Fruit fly (Drosophila melanogaster) whole organism, embryonic: ENCODE data around the gene CG10165.

Source experiments
- ATbp ChIP-seq: fragments of 200-800 bp; sonication (Bioruptor generic); optimal IDR thresholded peaks from 2 replicates; lab custom pipeline; 2017; ENCODE audit warnings: missing biosample characterization, mild to moderate bottlenecking, missing genetic modification characterization, missing genetic modification reagents
- Adf1 ChIP-seq: fragments of 200-800 bp; sonication (Bioruptor generic); IDR thresholded peaks from 2 replicates; pipeline ENCODE4 v1.3.6; 2022; ENCODE audit warnings: missing biosample characterization, missing genetic modification characterization
- C15 ChIP-seq: fragments of 200-800 bp; sonication (Bioruptor generic); IDR thresholded peaks from 3 replicates; pipeline ENCODE4 v1.3.6; 2022; ENCODE audit warnings: missing biosample characterization, missing genetic modification characterization
- CG10543 ChIP-seq: fragments of 200-800 bp; sonication (Bioruptor generic); optimal IDR thresholded peaks from 3 replicates; lab custom pipeline; 2017; ENCODE audit warnings: missing biosample characterization, mild to moderate bottlenecking, missing genetic modification characterization, moderate library complexity
- CG15269 ChIP-seq: fragments of 200-800 bp; sonication (Bioruptor generic); optimal IDR thresholded peaks from 2 replicates; lab custom pipeline; 2018; ENCODE audit warnings: missing biosample characterization, mild to moderate bottlenecking, missing genetic modification characterization, moderate library complexity
- CG16779 ChIP-seq: fragments of 200-800 bp; sonication (Bioruptor generic); IDR thresholded peaks from 2 replicates; pipeline ENCODE4 v1.3.6; 2022; ENCODE audit warnings: missing biosample characterization, missing genetic modification characterization
- CG16813 ChIP-seq: fragments of 200-800 bp; sonication (Bioruptor generic); IDR thresholded peaks from 3 replicates; pipeline ENCODE4 v1.3.6; 2022; ENCODE audit warnings: missing biosample characterization, missing genetic modification characterization; ENCODE audit not compliant: partially characterized antibody
- CG17359 ChIP-seq: fragments of 200-800 bp; sonication (Bioruptor generic); optimal IDR thresholded peaks from 3 replicates; lab custom pipeline; 2018; ENCODE audit warnings: missing biosample characterization, mild to moderate bottlenecking, missing genetic modification characterization, moderate library complexity
- CG17361 ChIP-seq: fragments of 200-800 bp; sonication (Bioruptor generic); IDR thresholded peaks from 3 replicates; pipeline ENCODE4 v1.3.6; 2022; ENCODE audit warnings: missing biosample characterization, missing genetic modification characterization
- CG17912 ChIP-seq: fragments of 200-800 bp; sonication (Bioruptor generic); optimal IDR thresholded peaks from 2 replicates; lab custom pipeline; 2018; ENCODE audit warnings: missing biosample characterization, mild to moderate bottlenecking, missing genetic modification characterization
- CG1792 ChIP-seq: fragments of 200-800 bp; sonication (Bioruptor generic); optimal IDR thresholded peaks from 2 replicates; lab custom pipeline; 2016; ENCODE audit warnings: missing biosample characterization, missing genetic modification characterization
- CG31224 ChIP-seq: fragments of 200-800 bp; sonication (Bioruptor generic); IDR thresholded peaks from 2 replicates; pipeline ENCODE4 v1.3.6; 2022; ENCODE audit warnings: missing biosample characterization, missing genetic modification characterization
- CG32767 ChIP-seq: fragments of 200-800 bp; sonication (Bioruptor generic); IDR thresholded peaks from 2 replicates; pipeline ENCODE4 v1.3.6; 2022; ENCODE audit warnings: missing biosample characterization, missing genetic modification characterization
- CG34224 ChIP-seq: fragments of 200-800 bp; sonication (Bioruptor generic); IDR thresholded peaks from 3 replicates; pipeline ENCODE4 v1.3.6; 2022; ENCODE audit warnings: missing biosample characterization, missing genetic modification characterization; ENCODE audit not compliant: partially characterized antibody
- CG4360 ChIP-seq: fragments of 200-800 bp; sonication (Bioruptor generic); IDR thresholded peaks from 2 replicates; pipeline ENCODE4 v1.3.6; 2022; ENCODE audit warnings: missing biosample characterization, missing genetic modification characterization
- CG6272 ChIP-seq: fragments of 200-800 bp; sonication (Bioruptor generic); IDR thresholded peaks from 2 replicates; pipeline ENCODE4 v1.3.6; 2022; ENCODE audit warnings: missing biosample characterization, missing genetic modification characterization
- CG8359 ChIP-seq: fragments of 200-800 bp; sonication (Bioruptor generic); optimal IDR thresholded peaks from 2 replicates; lab custom pipeline; 2017; ENCODE audit warnings: missing biosample characterization, mild to moderate bottlenecking, missing genetic modification characterization, borderline replicate concordance
- CG9437 ChIP-seq: fragments of 200-800 bp; sonication (Bioruptor generic); optimal IDR thresholded peaks from 2 replicates; lab custom pipeline; 2018; ENCODE audit warnings: missing biosample characterization, mild to moderate bottlenecking, missing genetic modification characterization
- Dp ChIP-seq: fragments of 200-800 bp; sonication (Bioruptor generic); optimal IDR thresholded peaks from 2 replicates; lab custom pipeline; 2018; ENCODE audit warnings: missing biosample characterization, mild to moderate bottlenecking, missing genetic modification characterization, moderate library complexity
- Gug ChIP-seq: fragments of 200-800 bp; sonication (Bioruptor generic); IDR thresholded peaks from 4 replicates; pipeline ENCODE4 v1.3.6; 2022; ENCODE audit warnings: missing biosample characterization, missing genetic modification characterization
- MTF-1 ChIP-seq: fragments of 200-800 bp; sonication (Bioruptor generic); optimal IDR thresholded peaks from 2 replicates; lab custom pipeline; 2018; ENCODE audit warnings: missing biosample characterization, mild to moderate bottlenecking, missing genetic modification characterization, borderline replicate concordance
- NC2β ChIP-seq: fragments of 200-800 bp; sonication (Bioruptor generic); optimal IDR thresholded peaks from 2 replicates; lab custom pipeline; 2016; ENCODE audit warnings: missing biosample characterization, missing genetic modification characterization
- Nf-YB ChIP-seq: fragments of 200-800 bp; sonication (Bioruptor generic); optimal IDR thresholded peaks from 3 replicates; lab custom pipeline; 2019; ENCODE audit warnings: missing biosample characterization, mild to moderate bottlenecking, missing genetic modification characterization, moderate library complexity
- Opbp ChIP-seq: fragments of 200-800 bp; sonication (Bioruptor generic); IDR thresholded peaks from 3 replicates; pipeline ENCODE4 v1.3.6; 2022; ENCODE audit warnings: missing biosample characterization, missing genetic modification characterization; ENCODE audit not compliant: partially characterized antibody
- PHDP ChIP-seq: fragments of 200-800 bp; sonication (Bioruptor generic); optimal IDR thresholded peaks from 3 replicates; lab custom pipeline; 2018; ENCODE audit warnings: missing biosample characterization, mild to moderate bottlenecking, missing genetic modification characterization, moderate library complexity
- Ptx1 ChIP-seq: fragments of 200-800 bp; sonication (Bioruptor generic); IDR thresholded peaks from 2 replicates; pipeline ENCODE4 v1.3.6; 2022; ENCODE audit warnings: missing biosample characterization, missing genetic modification characterization
- Ravus ChIP-seq: fragments of 200-800 bp; sonication (Bioruptor generic); IDR thresholded peaks from 2 replicates; pipeline ENCODE4 v1.3.6; 2022; ENCODE audit warnings: missing biosample characterization, missing genetic modification characterization
- Spps ChIP-seq: fragments of 200-800 bp; sonication (Bioruptor generic); optimal IDR thresholded peaks from 2 replicates; lab custom pipeline; 2018; ENCODE audit warnings: missing biosample characterization, mild to moderate bottlenecking, missing genetic modification characterization
- al ChIP-seq: fragments of 200-800 bp; sonication (Bioruptor generic); IDR thresholded peaks from 2 replicates; pipeline ENCODE4 v1.3.6; 2022; ENCODE audit warnings: missing biosample characterization, missing genetic modification characterization
- danr ChIP-seq: fragments of 200-800 bp; sonication (Bioruptor generic); IDR thresholded peaks from 2 replicates; pipeline ENCODE4 v1.3.6; 2022; ENCODE audit warnings: missing biosample characterization, missing genetic modification characterization
- dati ChIP-seq: fragments of 200-800 bp; sonication (Bioruptor generic); IDR thresholded peaks from 2 replicates; pipeline ENCODE4 v1.3.6; 2022; ENCODE audit warnings: missing biosample characterization, missing genetic modification characterization
- gcm2 ChIP-seq: fragments of 200-800 bp; sonication (Bioruptor generic); optimal IDR thresholded peaks from 2 replicates; lab custom pipeline; 2016; ENCODE audit warnings: missing biosample characterization, missing genetic modification characterization
- gem ChIP-seq: fragments of 200-800 bp; sonication (Bioruptor generic); optimal IDR thresholded peaks from 2 replicates; lab custom pipeline; 2019; ENCODE audit warnings: missing biosample characterization, mild to moderate bottlenecking, missing genetic modification characterization, moderate library complexity
- grau ChIP-seq: fragments of 200-800 bp; optimal IDR thresholded peaks from 3 replicates; lab custom pipeline; 2019; ENCODE audit warnings: missing biosample characterization, mild to moderate bottlenecking, missing genetic modification characterization, moderate library complexity
- h ChIP-seq: fragments of >200 bp; optimal IDR thresholded peaks from 2 replicates; lab custom pipeline; 2017
- insv ChIP-seq, 2 experiments: fragments of 200-800 bp; sonication (Bioruptor generic); optimal IDR thresholded peaks; 3 replicates each; lab custom pipeline; 2016 to 2018; ENCODE audit warnings: missing biosample characterization in 2 of 2, missing genetic modification characterization in 2 of 2
- inv ChIP-seq: fragments of 200-800 bp; sonication (Bioruptor generic); IDR thresholded peaks from 2 replicates; pipeline ENCODE4 v1.3.6; 2022; ENCODE audit warnings: missing biosample characterization, missing genetic modification characterization; ENCODE audit not compliant: partially characterized antibody
- lbe ChIP-seq: fragments of 200-800 bp; sonication (Bioruptor generic); optimal IDR thresholded peaks from 2 replicates; lab custom pipeline; 2016; ENCODE audit warnings: missing biosample characterization, mild to moderate bottlenecking, missing genetic modification characterization
- lov ChIP-seq, 2 experiments: fragments of 200-800 bp in 1 of 2; fragments of >200 bp in 1 of 2; sonication (Bioruptor generic) in 1 of 2; IDR thresholded peaks in 1 of 2; optimal IDR thresholded peaks in 1 of 2; 2 replicates in 1 of 2; 3 replicates in 1 of 2; pipeline versions ENCODE4 v1.3.6 to Lab custom; 2017 to 2022; ENCODE audit warnings: missing biosample characterization in 1 of 2, missing genetic modification characterization in 1 of 2
- nerfin-1 ChIP-seq: fragments of 200-800 bp; sonication (Bioruptor generic); optimal IDR thresholded peaks from 3 replicates; lab custom pipeline; 2019; ENCODE audit warnings: missing biosample characterization, mild to moderate bottlenecking, missing genetic modification characterization, moderate library complexity
- pros ChIP-seq: fragments of 200-800 bp; sonication (Bioruptor generic); optimal IDR thresholded peaks from 3 replicates; lab custom pipeline; 2019; ENCODE audit warnings: missing biosample characterization, mild to moderate bottlenecking, missing genetic modification characterization, moderate library complexity
- pzg ChIP-seq: fragments of 200-800 bp; sonication (Bioruptor generic); optimal IDR thresholded peaks from 3 replicates; lab custom pipeline; 2018; ENCODE audit warnings: missing biosample characterization, mild to moderate bottlenecking, missing genetic modification characterization, moderate library complexity
- rib ChIP-seq: fragments of 200-800 bp; sonication (Bioruptor generic); IDR thresholded peaks from 2 replicates; pipeline ENCODE4 v1.3.6; 2022; ENCODE audit warnings: missing biosample characterization, missing genetic modification characterization
- scrt ChIP-seq: fragments of 200-800 bp; sonication (Bioruptor generic); optimal IDR thresholded peaks from 2 replicates; lab custom pipeline; 2018; ENCODE audit warnings: missing biosample characterization, mild to moderate bottlenecking, missing genetic modification characterization, moderate library complexity
- sens ChIP-seq: fragments of 200-800 bp; sonication (Bioruptor generic); peaks from one replicate; lab custom pipeline; 2016; ENCODE audit warnings: missing biosample characterization, missing genetic modification characterization
- so ChIP-seq: fragments of 200-800 bp; sonication (Bioruptor generic); IDR thresholded peaks from 3 replicates; pipeline ENCODE4 v1.3.6; 2022; ENCODE audit warnings: missing biosample characterization, missing genetic modification characterization
- tna ChIP-seq: fragments of 200-800 bp; sonication (Bioruptor generic); IDR thresholded peaks from 2 replicates; pipeline ENCODE4 v1.3.6; 2022; ENCODE audit warnings: missing biosample characterization, missing genetic modification characterization; ENCODE audit not compliant: partially characterized antibody
- zen ChIP-seq: fragments of 200-800 bp; sonication (Bioruptor generic); optimal IDR thresholded peaks from 3 replicates; lab custom pipeline; 2018; ENCODE audit warnings: missing biosample characterization, mild to moderate bottlenecking, missing genetic modification characterization, moderate library complexity

Gene CG10165

dm6 chr2L:19574959-19575625, 45.0 kb upstream of the CG10165 start (continued):
- TF ChIP-seq Nf-YB (GFP tag; lab: Kevin White, UChicago) (no peak), CG4360 (GFP tag; lab: Robert Waterston, UW) (peak; percentile 99), rib (GFP tag; lab: Robert Waterston, UW) (peak; percentile 29; the same call in 1 of the 2 replicates), so (GFP tag; lab: Robert Waterston, UW) (no peak), al (no peak), sens (GFP tag; lab: Kevin White, UChicago) (no peak), CG6272 (GFP tag; lab: Robert Waterston, UW) (no peak), CG8359 (GFP tag; lab: Kevin White, UChicago) (no peak), CG34224 (peak; percentile 56; the same call in 2 of the 3 replicates), scrt (GFP tag; lab: Kevin White, UChicago) (no peak), CG9437 (peak; percentile 85), NC2β (GFP tag; lab: Kevin White, UChicago) (no peak), C15 (no peak), zen (tag; lab: Kevin White, UChicago) (no peak), PHDP (tag; lab: Kevin White, UChicago) (no peak), Adf1 (GFP tag; lab: Robert Waterston, UW) (peak; percentile 69; the same call in 1 of the 2 replicates), lbe (GFP tag; lab: Kevin White, UChicago) (no peak), inv (GFP tag; lab: Robert Waterston, UW) (peak; percentile 27; the same call in 1 of the 2 replicates), grau (tag; lab: Kevin White, UChicago) (no peak), Opbp (peak; percentile 61; the same call in 1 of the 3 replicates), pros (peak; percentile 78), danr (no peak), Ravus (GFP tag; lab: Robert Waterston, UW) (no peak), dati (GFP tag; lab: Robert Waterston, UW) (no peak), CG31224 (GFP tag; lab: Robert Waterston, UW) (no peak), Ptx1 (no peak), Spps (tag; lab: Kevin White, UChicago) (no peak), gem (tag; lab: Kevin White, UChicago) (no peak), lov (optimal IDR thresholded peaks at IDR 0.05; lab: Kevin White, UChicago) (no peak), lov (GFP tag; IDR thresholded peaks at IDR 0.05; lab: Robert Waterston, UW) (no peak), gcm2 (no peak), CG15269 (tag; lab: Kevin White, UChicago) (no peak), pzg (no peak), MTF-1 (GFP tag; lab: Kevin White, UChicago) (no peak), h (no peak), tna (GFP tag; lab: Robert Waterston, UW) (peak; percentile 39; the same call in 1 of the 2 replicates), CG17359 (tag; lab: Kevin White, UChicago) (no peak), CG10543 (GFP tag; lab: Kevin White, UChicago) (peak; percentile 77), CG1792 (no peak), Gug (GFP tag; lab: Robert Waterston, UW) (no peak), CG16779 (GFP tag; lab: Robert Waterston, UW) (no peak), nerfin-1 (tag; lab: Kevin White, UChicago) (no peak), CG32767 (peak; percentile 58; the same call in 1 of the 2 replicates), ATbp (GFP tag; lab: Kevin White, UChicago) (peak; percentile 3), CG17361 (GFP tag; lab: Robert Waterston, UW) (no peak), insv (GFP tag; optimal IDR thresholded peaks at IDR 0.05; lab: Kevin White, UChicago) (peak in 1 of 2 experiments; percentile 94), CG16813 (peak; percentile 24; the same call in 1 of the 3 replicates), CG17912 (GFP tag; lab: Kevin White, UChicago) (no peak), Dp (GFP tag; lab: Kevin White, UChicago) (no peak)
